Worm (Caenorhabditis elegans): ENCODE results near the gene rhi-1.

DNA sequence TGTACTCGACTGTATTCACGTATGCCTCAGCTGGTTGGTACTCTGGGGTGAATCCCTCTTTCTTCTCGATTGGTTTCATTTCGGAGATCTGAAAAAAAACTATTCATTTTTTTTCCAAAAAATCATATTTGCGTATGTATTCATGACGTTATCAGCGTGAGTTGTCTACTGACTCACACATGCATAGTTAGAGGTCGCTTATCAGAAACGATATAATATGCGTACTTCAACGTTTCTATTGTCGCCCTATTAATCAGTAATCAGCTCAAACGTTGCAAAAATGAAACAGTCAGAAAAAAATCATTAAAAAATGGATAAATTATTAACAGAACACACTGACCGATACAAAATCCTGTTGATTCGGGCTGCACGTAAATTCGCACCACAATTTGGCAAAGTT lies 29.8 kb upstream of the rhi-1 start:
- TF ChIP-seq ceh-48 (tag; optimal IDR thresholded peaks at IDR 0.05) (no peak), ceh-18 (tag; optimal IDR thresholded peaks at IDR 0.05) (no peak), fkh-10 (GFP tag; optimal IDR thresholded peaks at IDR 0.05) (no peak), pqm-1 (tag; optimal IDR thresholded peaks at IDR 0.05) (no peak)

Data from whole organism, late embryonic.